Worm (Caenorhabditis elegans) whole organism, mixed stage, embryonic: ENCODE measurements around the gene hpx-2.

ENCODE experiments used
- flh-1 ChIP-seq: fragments of 200-800 bp; sonication (Bioruptor generic); optimal IDR thresholded peaks from 2 replicates; lab custom pipeline; 2018; ENCODE audit warnings: mild to moderate bottlenecking, missing genetic modification characterization, moderate library complexity, missing compliant biosample characterization
- hlh-1 ChIP-seq: fragments of 150-350 bp; optimal IDR thresholded peaks from 2 replicates; lab custom pipeline; 2014; ENCODE audit warnings: missing biosample characterization, missing genetic modification reagents, missing genetic modification characterization
- lsy-2 ChIP-seq: fragments of 150-350 bp; optimal IDR thresholded peaks from 2 replicates; lab custom pipeline; 2014; ENCODE audit warnings: missing biosample characterization, missing genetic modification characterization
- mls-2 ChIP-seq: sonication (generic microtip); optimal IDR thresholded peaks from 2 replicates; lab custom pipeline; 2016; ENCODE audit warnings: mild to moderate bottlenecking, missing genetic modification characterization, moderate library complexity, missing compliant biosample characterization
- snpc-4 ChIP-seq: fragments of 150-350 bp; optimal IDR thresholded peaks from 2 replicates; lab custom pipeline; 2014; ENCODE audit warnings: missing biosample characterization, missing genetic modification characterization
- unc-62 ChIP-seq: fragments of 150-350 bp; optimal IDR thresholded peaks from 2 replicates; lab custom pipeline; 2014; ENCODE audit warnings: missing biosample characterization, missing genetic modification reagents, missing genetic modification characterization

ce11 chrV:13818824-13819408, 31.4 kb upstream of the hpx-2 start, which contains the start of gene sel-10:
- peak; percentile 67 for TF ChIP-seq lsy-2 (tag; lab: Kevin White, UChicago)
- no peak for TF ChIP-seq snpc-4
- no peak for TF ChIP-seq mls-2 (tag; lab: Kevin White, UChicago)
- TF ChIP-seq flh-1 (GFP tag; lab: Kevin White, UChicago): no peak
- peak; percentile 51 for TF ChIP-seq hlh-1
- no peak for TF ChIP-seq unc-62 (GFP tag; lab: Kevin White, UChicago)
